Fruit fly (Drosophila melanogaster) whole organism, prepupa: ENCODE data around the gene CG6028.

Experiments used
- Blimp-1 ChIP-seq: fragments of 200-800 bp; sonication (Bioruptor generic); optimal IDR thresholded peaks from 3 replicates; lab custom pipeline; 2017; ENCODE audit warnings: missing biosample characterization, missing genetic modification characterization, mild to moderate bottlenecking, moderate library complexity, missing genetic modification reagents
- CG10631 ChIP-seq: fragments of 200-800 bp; sonication (Bioruptor generic); optimal IDR thresholded peaks from 2 replicates; lab custom pipeline; 2016; ENCODE audit warnings: missing biosample characterization, missing genetic modification characterization
- CG10669 ChIP-seq: fragments of 200-800 bp; sonication (Bioruptor generic); optimal IDR thresholded peaks from 3 replicates; lab custom pipeline; 2018; ENCODE audit warnings: missing biosample characterization, mild to moderate bottlenecking, missing genetic modification characterization, moderate library complexity
- CG11294 ChIP-seq: fragments of 200-800 bp; sonication (Bioruptor generic); IDR thresholded peaks from 2 replicates; pipeline ENCODE4 v1.3.6; 2022; ENCODE audit warnings: missing biosample characterization, missing genetic modification characterization
- CG11762 ChIP-seq: fragments of 200-800 bp; sonication (Bioruptor generic); optimal IDR thresholded peaks from 3 replicates; lab custom pipeline; 2016; ENCODE audit warnings: missing biosample characterization, missing genetic modification characterization; ENCODE audit not compliant: insufficient read depth
- CG11902 ChIP-seq: fragments of 200-800 bp; sonication (Bioruptor generic); optimal IDR thresholded peaks from 3 replicates; lab custom pipeline; 2016; ENCODE audit warnings: missing biosample characterization, missing genetic modification characterization
- CG15336 ChIP-seq: fragments of 200-800 bp; sonication (Bioruptor generic); IDR thresholded peaks from 2 replicates; pipeline ENCODE4 v1.3.6; 2022; ENCODE audit warnings: missing biosample characterization, missing genetic modification characterization
- CG1621 ChIP-seq: fragments of 200-800 bp; sonication (Bioruptor generic); optimal IDR thresholded peaks from 3 replicates; lab custom pipeline; 2018; ENCODE audit warnings: missing biosample characterization, mild to moderate bottlenecking, missing genetic modification characterization
- CG3032 ChIP-seq: fragments of 200-800 bp; optimal IDR thresholded peaks from 2 replicates; lab custom pipeline; 2019; ENCODE audit warnings: missing biosample characterization, mild to moderate bottlenecking, missing genetic modification characterization, moderate library complexity
- CG31627 ChIP-seq: fragments of 200-800 bp; sonication (Bioruptor generic); optimal IDR thresholded peaks from 3 replicates; lab custom pipeline; 2016; ENCODE audit warnings: missing biosample characterization, missing genetic modification characterization
- CG32006 ChIP-seq: fragments of 200-800 bp; sonication (Bioruptor generic); optimal IDR thresholded peaks from 3 replicates; lab custom pipeline; 2017; ENCODE audit warnings: missing biosample characterization, mild to moderate bottlenecking, missing genetic modification characterization
- CG34406 ChIP-seq: fragments of 200-800 bp; sonication (Bioruptor generic); optimal IDR thresholded peaks from 3 replicates; lab custom pipeline; 2016; ENCODE audit warnings: missing biosample characterization, missing genetic modification characterization
- CG3919 ChIP-seq: fragments of 200-800 bp; sonication (Bioruptor generic); optimal IDR thresholded peaks from 3 replicates; lab custom pipeline; 2016; ENCODE audit warnings: missing biosample characterization, missing genetic modification characterization
- CG4318 ChIP-seq: fragments of 200-800 bp; sonication (Bioruptor generic); optimal IDR thresholded peaks from 3 replicates; lab custom pipeline; 2017; ENCODE audit warnings: missing biosample characterization, mild to moderate bottlenecking, missing genetic modification characterization
- CG6163 ChIP-seq: fragments of 200-800 bp; sonication (Bioruptor generic); IDR thresholded peaks from 3 replicates; pipeline ENCODE4 v1.3.6; 2022; ENCODE audit warnings: missing biosample characterization, missing genetic modification characterization
- CG6792 ChIP-seq: fragments of 200-800 bp; sonication (Bioruptor generic); optimal IDR thresholded peaks from 3 replicates; lab custom pipeline; 2016; ENCODE audit warnings: missing biosample characterization, missing genetic modification characterization
- CG6808 ChIP-seq: fragments of 200-800 bp; sonication (Bioruptor generic); optimal IDR thresholded peaks from 3 replicates; lab custom pipeline; 2017; ENCODE audit warnings: missing biosample characterization, missing genetic modification characterization, mild to moderate bottlenecking, moderate library complexity, missing genetic modification reagents
- CG6854 ChIP-seq: fragments of 200-800 bp; sonication (Bioruptor generic); optimal IDR thresholded peaks from 2 replicates; lab custom pipeline; 2017; ENCODE audit warnings: missing biosample characterization, mild to moderate bottlenecking, missing genetic modification characterization
- CG7368 ChIP-seq: fragments of 200-800 bp; sonication (Bioruptor generic); optimal IDR thresholded peaks from 3 replicates; lab custom pipeline; 2016; ENCODE audit warnings: missing biosample characterization, missing genetic modification characterization
- CG8319 ChIP-seq: fragments of 200-800 bp; sonication (Bioruptor generic); optimal IDR thresholded peaks from 3 replicates; lab custom pipeline; 2016; ENCODE audit warnings: missing biosample characterization, missing genetic modification characterization
- CG8632 ChIP-seq: fragments of 200-800 bp; sonication (Bioruptor generic); optimal IDR thresholded peaks from 3 replicates; lab custom pipeline; 2016; ENCODE audit warnings: missing biosample characterization, missing genetic modification characterization
- CG9139 ChIP-seq: fragments of 200-800 bp; sonication (Bioruptor generic); optimal IDR thresholded peaks from 3 replicates; lab custom pipeline; 2017; ENCODE audit warnings: missing biosample characterization, mild to moderate bottlenecking, missing genetic modification characterization
- Eip75B ChIP-seq: fragments of 200-800 bp; sonication (Bioruptor generic); optimal IDR thresholded peaks from 3 replicates; lab custom pipeline; 2016; ENCODE audit warnings: missing biosample characterization, missing genetic modification characterization
- Eip93F ChIP-seq: fragments of 200-800 bp; sonication (Bioruptor generic); optimal IDR thresholded peaks from 2 replicates; lab custom pipeline; 2016; ENCODE audit warnings: missing biosample characterization, mild to moderate bottlenecking, missing genetic modification characterization
- Ets21C ChIP-seq: fragments of 200-800 bp; sonication (Bioruptor generic); optimal IDR thresholded peaks from 3 replicates; lab custom pipeline; 2016; ENCODE audit warnings: missing biosample characterization, missing genetic modification characterization
- Ets96B ChIP-seq: fragments of 200-800 bp; optimal IDR thresholded peaks from 2 replicates; lab custom pipeline; 2019; ENCODE audit warnings: missing biosample characterization, mild to moderate bottlenecking, missing genetic modification characterization, moderate library complexity
- Gug ChIP-seq: fragments of 200-800 bp; sonication (Bioruptor generic); IDR thresholded peaks from 2 replicates; pipeline ENCODE4 v1.3.6; 2022; ENCODE audit warnings: missing biosample characterization, missing genetic modification characterization
- Hr38 ChIP-seq: sonication (Bioruptor generic); optimal IDR thresholded peaks from 2 replicates; lab custom pipeline; 2016; ENCODE audit warnings: missing biosample characterization, missing genetic modification characterization
- Hr39 ChIP-seq: fragments of 200-800 bp; sonication (Bioruptor generic); optimal IDR thresholded peaks from 2 replicates; lab custom pipeline; 2016; ENCODE audit warnings: missing biosample characterization, missing genetic modification characterization
- Hr4 ChIP-seq: fragments of 200-800 bp; sonication (Bioruptor generic); optimal IDR thresholded peaks from 3 replicates; lab custom pipeline; 2016; ENCODE audit warnings: missing biosample characterization, missing genetic modification characterization
- Lpt ChIP-seq: fragments of 200-800 bp; sonication (Bioruptor generic); optimal IDR thresholded peaks from 3 replicates; lab custom pipeline; 2016; ENCODE audit warnings: missing biosample characterization, missing genetic modification characterization
- Met ChIP-seq: fragments of 200-800 bp; sonication (Bioruptor generic); optimal IDR thresholded peaks from 3 replicates; lab custom pipeline; 2016; ENCODE audit warnings: missing biosample characterization, missing genetic modification characterization
- OdsH ChIP-seq: fragments of 200-800 bp; sonication (Bioruptor generic); optimal IDR thresholded peaks from 3 replicates; lab custom pipeline; 2016; ENCODE audit warnings: missing biosample characterization, missing genetic modification characterization
- Smox ChIP-seq: fragments of 200-800 bp; sonication (Bioruptor generic); optimal IDR thresholded peaks from 3 replicates; lab custom pipeline; 2016; ENCODE audit warnings: missing biosample characterization, missing genetic modification characterization
- Sox102F ChIP-seq: fragments of 200-800 bp; sonication (Bioruptor generic); optimal IDR thresholded peaks from 2 replicates; lab custom pipeline; 2016; ENCODE audit warnings: missing biosample characterization, mild to moderate bottlenecking, missing genetic modification characterization
- Sox15 ChIP-seq: fragments of 200-800 bp; sonication (Bioruptor generic); optimal IDR thresholded peaks from 3 replicates; lab custom pipeline; 2016; ENCODE audit warnings: missing biosample characterization, missing genetic modification characterization
- achi ChIP-seq: fragments of 200-800 bp; sonication (Bioruptor generic); optimal IDR thresholded peaks from 3 replicates; lab custom pipeline; 2016; ENCODE audit warnings: missing biosample characterization, missing genetic modification characterization
- acj6 ChIP-seq: fragments of 200-800 bp; sonication (Bioruptor generic); optimal IDR thresholded peaks from 3 replicates; lab custom pipeline; 2016; ENCODE audit warnings: missing biosample characterization, missing genetic modification characterization
- dac ChIP-seq: fragments of 200-800 bp; sonication (Bioruptor generic); optimal IDR thresholded peaks from 2 replicates; lab custom pipeline; 2017; ENCODE audit warnings: missing biosample characterization, mild to moderate bottlenecking, missing genetic modification characterization
- dsx ChIP-seq: fragments of 200-800 bp; optimal IDR thresholded peaks from 3 replicates; lab custom pipeline; 2019; ENCODE audit warnings: missing biosample characterization, mild to moderate bottlenecking, missing genetic modification characterization, moderate library complexity; ENCODE audit not compliant: poor library complexity, severe bottlenecking
- eg ChIP-seq: fragments of 200-800 bp; sonication (Bioruptor generic); IDR thresholded peaks from 3 replicates; pipeline ENCODE4 v1.3.6; 2022; ENCODE audit warnings: missing biosample characterization, missing genetic modification characterization
- esn ChIP-seq: fragments of 200-800 bp; sonication (Bioruptor generic); optimal IDR thresholded peaks from 2 replicates; lab custom pipeline; 2016; ENCODE audit warnings: missing biosample characterization, mild to moderate bottlenecking, missing genetic modification characterization, moderate library complexity
- fd59A ChIP-seq: fragments of 200-800 bp; sonication (Bioruptor generic); optimal IDR thresholded peaks from 2 replicates; lab custom pipeline; 2017; ENCODE audit warnings: missing biosample characterization, mild to moderate bottlenecking, missing genetic modification characterization, missing genetic modification reagents
- fd85E ChIP-seq: fragments of 200-800 bp; sonication (Bioruptor generic); optimal IDR thresholded peaks from 3 replicates; lab custom pipeline; 2016; ENCODE audit warnings: missing biosample characterization, missing genetic modification characterization
- fkh ChIP-seq: fragments of 200-800 bp; sonication (Bioruptor generic); optimal IDR thresholded peaks from 3 replicates; lab custom pipeline; 2017; ENCODE audit warnings: missing biosample characterization, mild to moderate bottlenecking, missing genetic modification characterization, moderate library complexity
- lz ChIP-seq: fragments of 200-800 bp; sonication (Bioruptor generic); optimal IDR thresholded peaks from 3 replicates; lab custom pipeline; 2016; ENCODE audit warnings: missing biosample characterization, missing genetic modification characterization
- pdm3 ChIP-seq: fragments of 200-800 bp; sonication (Bioruptor generic); optimal IDR thresholded peaks from 3 replicates; lab custom pipeline; 2016; ENCODE audit warnings: missing biosample characterization, missing genetic modification characterization
- salr ChIP-seq, 2 experiments: fragments of 200-800 bp; sonication (Bioruptor generic); optimal IDR thresholded peaks; 3 replicates each; lab custom pipeline; 2016 to 2018; ENCODE audit warnings: missing biosample characterization in 2 of 2, missing genetic modification characterization in 2 of 2, mild to moderate bottlenecking in 1 of 2
- spab ChIP-seq: fragments of 200-800 bp; sonication (Bioruptor generic); optimal IDR thresholded peaks from 2 replicates; lab custom pipeline; 2017; ENCODE audit warnings: missing biosample characterization, mild to moderate bottlenecking, missing genetic modification characterization, missing genetic modification reagents
- ss ChIP-seq, 2 experiments: fragments of 200-800 bp; sonication (Bioruptor generic); optimal IDR thresholded peaks; 2 replicates in 1 of 2; 3 replicates in 1 of 2; lab custom pipeline; 2017 to 2018; ENCODE audit warnings: mild to moderate bottlenecking in 2 of 2, missing biosample characterization in 2 of 2, missing genetic modification characterization in 2 of 2, moderate library complexity in 1 of 2
- svp ChIP-seq: fragments of 200-800 bp; sonication (Bioruptor generic); peaks from one replicate; lab custom pipeline; 2016; ENCODE audit warnings: missing biosample characterization, missing genetic modification characterization
- topi ChIP-seq: fragments of 200-800 bp; sonication (Bioruptor generic); optimal IDR thresholded peaks from 3 replicates; lab custom pipeline; 2016; ENCODE audit warnings: missing biosample characterization, missing genetic modification characterization
- vri ChIP-seq: fragments of 200-800 bp; sonication (Bioruptor generic); optimal IDR thresholded peaks from 3 replicates; lab custom pipeline; 2016; ENCODE audit warnings: missing biosample characterization, mild to moderate bottlenecking, missing genetic modification characterization

CG6028 gene

DNA sequence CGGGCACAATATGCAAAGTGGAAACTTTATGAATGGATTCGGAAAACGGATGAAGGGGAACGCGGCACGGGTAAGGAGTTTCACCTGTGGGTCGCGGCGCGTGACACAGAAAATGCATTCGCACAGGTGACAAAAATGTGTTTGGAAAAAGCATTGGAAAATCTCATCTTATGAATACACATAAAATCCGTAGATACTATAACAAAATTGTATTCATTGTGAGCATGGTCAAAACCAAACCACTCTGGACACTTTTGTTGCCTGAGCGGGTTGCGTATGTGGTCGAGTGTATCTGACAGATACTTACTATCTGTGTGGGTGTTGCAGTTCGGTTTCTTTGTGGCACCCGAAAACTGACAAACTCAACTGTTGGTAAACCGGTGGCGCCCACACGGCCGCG lies 14.2 kb upstream of the CG6028 start:
- TF ChIP-seq CG15336 (GFP tag; lab: Robert Waterston, UW) (peak; percentile 95), CG6808 (peak; percentile 21), CG31627 (GFP tag; lab: Kevin White, UChicago) (peak; percentile 70), pdm3 (no peak), achi (GFP tag; lab: Kevin White, UChicago) (peak; percentile 80), topi (GFP tag; lab: Kevin White, UChicago) (peak; percentile 72), CG4318 (no peak), CG10631 (GFP tag; lab: Kevin White, UChicago) (no peak), CG3919 (GFP tag; lab: Kevin White, UChicago) (peak; percentile 78), CG7368 (GFP tag; lab: Kevin White, UChicago) (peak; percentile 75), Ets96B (tag; lab: Kevin White, UChicago) (peak; percentile 42), OdsH (GFP tag; lab: Kevin White, UChicago) (no peak), Eip93F (no peak), eg (GFP tag; lab: Robert Waterston, UW) (peak; percentile 94), CG3032 (tag; lab: Kevin White, UChicago) (peak; percentile 22), Ets21C (no peak), ss (GFP tag; optimal IDR thresholded peaks at IDR 0.05; lab: Kevin White, UChicago) (no peak), Blimp-1 (GFP tag; lab: Kevin White, UChicago) (no peak), CG8632 (GFP tag; lab: Kevin White, UChicago) (no peak), Hr4 (GFP tag; lab: Kevin White, UChicago) (no peak), CG32006 (GFP tag; lab: Kevin White, UChicago) (peak; percentile 86), acj6 (GFP tag; lab: Kevin White, UChicago) (no peak), Gug (GFP tag; lab: Robert Waterston, UW) (peak; percentile 71), CG11294 (GFP tag; lab: Robert Waterston, UW) (peak; percentile 79), spab (GFP tag; lab: Kevin White, UChicago) (no peak), vri (no peak), dsx (peak; percentile 11), CG9139 (GFP tag; lab: Kevin White, UChicago) (no peak), fd59A (GFP tag; lab: Kevin White, UChicago) (no peak), CG6163 (peak; percentile 90), Eip75B (GFP tag; lab: Kevin White, UChicago) (no peak), Smox (no peak), CG11762 (GFP tag; lab: Kevin White, UChicago) (no peak), CG6854 (no peak), svp (GFP tag; lab: Kevin White, UChicago) (no peak), Hr38 (no peak), CG11902 (GFP tag; lab: Kevin White, UChicago) (peak; percentile 35), fkh (GFP tag; lab: Kevin White, UChicago) (no peak), CG8319 (GFP tag; lab: Kevin White, UChicago) (no peak), lz (GFP tag; lab: Kevin White, UChicago) (peak; percentile 65), CG34406 (GFP tag; lab: Kevin White, UChicago) (peak; percentile 71), CG10669 (GFP tag; lab: Kevin White, UChicago) (no peak), CG1621 (tag; lab: Kevin White, UChicago) (no peak), fd85E (GFP tag; lab: Kevin White, UChicago) (no peak), salr (GFP tag; optimal IDR thresholded peaks at IDR 0.05; lab: Kevin White, UChicago) (no peak), Hr39 (GFP tag; lab: Kevin White, UChicago) (no peak), Sox102F (GFP tag; lab: Kevin White, UChicago) (no peak), Met (GFP tag; lab: Kevin White, UChicago) (no peak), esn (GFP tag; lab: Kevin White, UChicago) (peak; percentile 71), Sox15 (peak; percentile 42), Lpt (GFP tag; lab: Kevin White, UChicago) (peak; percentile 78), dac (GFP tag; lab: Kevin White, UChicago) (peak; percentile 54), CG6792 (peak; percentile 70)
